Worm (Caenorhabditis elegans): ENCODE measurements around the gene col-172.

col-172 gene

DNA sequence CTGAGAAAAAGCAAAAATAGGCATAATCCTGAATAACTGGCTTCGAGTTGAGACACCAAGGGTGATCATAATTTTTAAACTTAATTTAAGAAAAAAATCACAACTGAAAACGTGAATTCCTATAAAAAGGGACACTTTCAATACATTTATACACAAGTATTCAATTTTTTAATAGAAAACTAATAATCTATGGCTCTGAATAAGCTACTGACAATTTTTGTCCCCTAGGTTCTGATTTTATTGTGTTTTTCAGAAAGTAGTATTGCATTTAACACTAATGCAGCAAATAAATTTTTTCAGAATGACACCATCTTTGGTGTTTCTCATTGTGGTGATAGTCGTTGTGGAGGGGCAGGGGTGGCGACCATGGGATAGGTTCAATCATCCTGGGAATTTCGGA lies 40.7 kb downstream of the col-172 start, which contains the start of gene nas-11:
TSS of gene nas-11 (plus strand) at position 301 of the 400 bp plus-strand sequence.
- TF ChIP-seq cog-1 (tag; optimal IDR thresholded peaks at IDR 0.05) (no peak), flt-1 (GFP tag; IDR thresholded peaks at IDR 0.05) (no peak), tab-1 (GFP tag; IDR thresholded peaks at IDR 0.05) (no peak), ref-1 (GFP tag; conservative IDR thresholded peaks at IDR 0.05) (no peak), klf-2 (GFP tag; conservative IDR thresholded peaks at IDR 0.05) (no peak), ztf-23 (GFP tag; IDR thresholded peaks at IDR 0.05) (no peak), med-1 (GFP tag; optimal IDR thresholded peaks at IDR 0.05; ENCODE audit: insufficient read depth) (no peak), T22C8.4 (GFP tag; IDR thresholded peaks at IDR 0.05) (no peak), ztf-29 (GFP tag; IDR thresholded peaks at IDR 0.05) (no peak)

DNA sequence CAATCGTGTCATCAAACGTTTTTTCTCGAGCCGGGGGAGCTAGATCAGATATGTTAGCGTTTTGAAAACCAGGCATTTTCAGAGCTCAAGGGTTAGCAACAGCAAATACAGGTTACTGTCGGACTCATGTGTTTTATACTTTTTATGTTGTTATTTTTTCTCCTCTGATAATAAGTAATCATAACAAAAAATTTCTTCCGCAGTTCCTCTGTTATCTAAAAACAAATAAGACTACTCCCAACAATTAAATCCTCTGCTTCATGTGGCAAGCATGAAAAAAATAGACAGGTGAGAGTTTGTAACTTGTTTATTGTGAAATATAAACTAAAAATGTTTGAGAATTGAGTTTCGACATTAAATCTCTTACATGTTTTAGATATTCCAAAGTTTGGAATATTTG lies 46.0 kb downstream of the col-172 start, which contains the start of gene smf-2:
TSS of gene smf-2 (minus strand) at position 101 of the 400 bp plus-strand sequence.
- no peak for TF ChIP-seq T22C8.4 (GFP tag; IDR thresholded peaks at IDR 0.05)
- no peak for TF ChIP-seq klf-2 (GFP tag; conservative IDR thresholded peaks at IDR 0.05)
- TF ChIP-seq ztf-23 (GFP tag; IDR thresholded peaks at IDR 0.05), result no peak
- no peak for TF ChIP-seq flt-1 (GFP tag; IDR thresholded peaks at IDR 0.05)
- no peak for TF ChIP-seq cog-1 (tag; optimal IDR thresholded peaks at IDR 0.05)
- no peak for TF ChIP-seq ref-1 (GFP tag; conservative IDR thresholded peaks at IDR 0.05)
- TF ChIP-seq med-1 (GFP tag; optimal IDR thresholded peaks at IDR 0.05; ENCODE audit: insufficient read depth), result no peak
- TF ChIP-seq tab-1 (GFP tag; IDR thresholded peaks at IDR 0.05), result no peak
- TF ChIP-seq ztf-29 (GFP tag; IDR thresholded peaks at IDR 0.05), result no peak

DNA sequence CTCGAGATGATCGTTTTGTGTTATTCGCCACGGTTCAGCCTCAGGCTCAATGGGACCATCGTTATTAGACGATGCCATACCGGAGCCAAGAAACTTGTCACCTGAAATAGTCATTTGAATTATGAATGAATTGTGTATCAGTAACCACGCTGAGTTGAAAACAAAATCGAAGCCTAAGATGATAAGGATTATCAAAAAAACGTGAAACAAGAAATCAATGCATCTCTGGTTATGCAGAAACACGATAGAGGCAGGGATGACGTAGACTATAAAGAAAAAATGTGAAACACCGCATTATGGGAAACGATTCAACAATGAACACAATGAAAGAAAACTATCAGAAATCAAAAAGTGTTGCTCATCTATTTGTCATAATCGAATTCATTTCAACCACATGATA lies 50.3 kb downstream of the col-172 start, which contains the start of gene smf-1:
TSS of gene smf-1 (minus strand) at position 101 of the 400 bp plus-strand sequence.
- no peak for TF ChIP-seq klf-2 (GFP tag; conservative IDR thresholded peaks at IDR 0.05)
- no peak for TF ChIP-seq flt-1 (GFP tag; IDR thresholded peaks at IDR 0.05)
- TF ChIP-seq cog-1 (tag; optimal IDR thresholded peaks at IDR 0.05), result no peak
- TF ChIP-seq med-1 (GFP tag; optimal IDR thresholded peaks at IDR 0.05; ENCODE audit: insufficient read depth), result no peak
- no peak for TF ChIP-seq T22C8.4 (GFP tag; IDR thresholded peaks at IDR 0.05)
- no peak for TF ChIP-seq ztf-29 (GFP tag; IDR thresholded peaks at IDR 0.05)
- TF ChIP-seq ref-1 (GFP tag; conservative IDR thresholded peaks at IDR 0.05), result no peak
- TF ChIP-seq tab-1 (GFP tag; IDR thresholded peaks at IDR 0.05), result no peak
